Fruit fly (Drosophila melanogaster): Measurements from ENCODE around the gene CG8173.

dm6 chrX:17718423-17718822 is 9.0 kb upstream of the CG8173 start:
- no peak for TF ChIP-seq ttk (optimal IDR thresholded peaks at IDR 0.05)
- TF ChIP-seq Myc (optimal IDR thresholded peaks at IDR 0.05) = no peak

All from Kc167 (cell line).